Worm (Caenorhabditis elegans) whole organism, L3 larva: ENCODE results near the gene egas-2.

ENCODE experiments used
- R02D3.7 ChIP-seq: fragments of 150-350 bp; optimal IDR thresholded peaks from 2 replicates; lab custom pipeline; 2014; ENCODE audit warnings: missing biosample characterization, missing genetic modification characterization
- aly-2 ChIP-seq: fragments of 150-350 bp; optimal IDR thresholded peaks from 2 replicates; lab custom pipeline; 2014; ENCODE audit warnings: missing biosample characterization, missing genetic modification characterization
- ama-1 ChIP-seq: fragments of 150-350 bp; optimal IDR thresholded peaks from 2 replicates; lab custom pipeline; 2018
- ceh-16 ChIP-seq: sonication (generic microtip); optimal IDR thresholded peaks from 2 replicates; lab custom pipeline; 2017; ENCODE audit warnings: missing biosample characterization, missing genetic modification characterization
- ceh-28 ChIP-seq: fragments of 150-350 bp; optimal IDR thresholded peaks from 2 replicates; lab custom pipeline; 2014; ENCODE audit warnings: missing biosample characterization, missing genetic modification reagents, missing genetic modification characterization
- ceh-82 ChIP-seq: fragments of 150-350 bp; optimal IDR thresholded peaks from 2 replicates; lab custom pipeline; 2014; ENCODE audit warnings: missing biosample characterization, missing genetic modification characterization
- egl-27 ChIP-seq: sonication (generic microtip); optimal IDR thresholded peaks from 4 replicates; lab custom pipeline; 2017; ENCODE audit warnings: missing biosample characterization, missing genetic modification reagents, missing genetic modification characterization
- elt-1 ChIP-seq: fragments of 150-350 bp; optimal IDR thresholded peaks from 2 replicates; lab custom pipeline; 2014; ENCODE audit warnings: missing biosample characterization, missing genetic modification characterization
- elt-3 ChIP-seq, 3 experiments: fragments of 150-350 bp in 1 of 3; sonication (generic microtip) in 2 of 3; optimal IDR thresholded peaks; 2 replicates in 2 of 3; 4 replicates in 1 of 3; lab custom pipeline; 2014 to 2017; ENCODE audit warnings: missing biosample characterization in 3 of 3, missing genetic modification characterization in 3 of 3
- eor-1 ChIP-seq, 2 experiments: fragments of 150-350 bp; optimal IDR thresholded peaks; 2 replicates each; lab custom pipeline; 2014 to 2018; ENCODE audit warnings: missing biosample characterization in 2 of 2, missing genetic modification characterization in 2 of 2
- fkh-10 ChIP-seq: sonication (generic microtip); optimal IDR thresholded peaks from 2 replicates; lab custom pipeline; 2017; ENCODE audit warnings: missing biosample characterization, missing genetic modification reagents, missing genetic modification characterization
- fkh-2 ChIP-seq: fragments of 150-350 bp; optimal IDR thresholded peaks from 2 replicates; lab custom pipeline; 2014; ENCODE audit warnings: missing biosample characterization, missing genetic modification reagents, missing genetic modification characterization
- hmg-11 ChIP-seq: sonication (generic microtip); optimal IDR thresholded peaks from 2 replicates; lab custom pipeline; 2016; ENCODE audit warnings: missing genetic modification characterization, missing compliant biosample characterization
- jun-1 ChIP-seq: fragments of 150-350 bp; optimal IDR thresholded peaks from 2 replicates; lab custom pipeline; 2014; ENCODE audit warnings: missing biosample characterization, missing genetic modification reagents, missing genetic modification characterization
- lin-15B ChIP-seq: fragments of 150-350 bp; optimal IDR thresholded peaks from 2 replicates; lab custom pipeline; 2014; ENCODE audit warnings: missing biosample characterization, missing genetic modification characterization
- lin-39 ChIP-seq: fragments of 150-350 bp; optimal IDR thresholded peaks from 2 replicates; lab custom pipeline; 2018; ENCODE audit warnings: missing biosample characterization, missing genetic modification reagents, missing genetic modification characterization
- mdl-1 ChIP-seq: fragments of 150-350 bp; optimal IDR thresholded peaks from 2 replicates; lab custom pipeline; 2014; ENCODE audit warnings: missing biosample characterization, missing genetic modification characterization
- mml-1 ChIP-seq: fragments of 150-350 bp; sonication (generic microtip); optimal IDR thresholded peaks from 3 replicates; lab custom pipeline; 2014; ENCODE audit warnings: missing biosample characterization, missing genetic modification characterization
- nfya-1 ChIP-seq: sonication (generic microtip); optimal IDR thresholded peaks from 2 replicates; lab custom pipeline; 2017; ENCODE audit warnings: missing genetic modification characterization, mild to moderate bottlenecking, missing compliant biosample characterization, antibody characterized with exemption, moderate library complexity; ENCODE audit not compliant: insufficient read depth
- nhr-12 ChIP-seq: fragments of 150-350 bp; optimal IDR thresholded peaks from 2 replicates; lab custom pipeline; 2014; ENCODE audit warnings: missing biosample characterization, missing genetic modification characterization
- nhr-23 ChIP-seq: fragments of 150-350 bp; optimal IDR thresholded peaks from 2 replicates; lab custom pipeline; 2014; ENCODE audit warnings: missing biosample characterization, missing genetic modification reagents, missing genetic modification characterization
- nhr-237 ChIP-seq: fragments of 150-350 bp; optimal IDR thresholded peaks from 2 replicates; lab custom pipeline; 2014; ENCODE audit warnings: missing biosample characterization, missing genetic modification characterization
- nhr-25 ChIP-seq: sonication (generic microtip); optimal IDR thresholded peaks from 2 replicates; lab custom pipeline; 2017; ENCODE audit warnings: missing biosample characterization, missing genetic modification characterization
- nhr-43 ChIP-seq: sonication (generic microtip); optimal IDR thresholded peaks from 2 replicates; lab custom pipeline; 2016; ENCODE audit warnings: mild to moderate bottlenecking, missing genetic modification characterization, missing compliant biosample characterization; ENCODE audit not compliant: poor library complexity, severe bottlenecking
- nhr-67 ChIP-seq: fragments of 150-350 bp; optimal IDR thresholded peaks from 2 replicates; lab custom pipeline; 2014; ENCODE audit warnings: missing biosample characterization, missing genetic modification characterization
- nhr-77 ChIP-seq: fragments of 150-350 bp; optimal IDR thresholded peaks from 2 replicates; lab custom pipeline; 2014; ENCODE audit warnings: missing biosample characterization, missing genetic modification characterization
- pha-4 ChIP-seq: fragments of 150-350 bp; optimal IDR thresholded peaks from 2 replicates; lab custom pipeline; 2014; ENCODE audit warnings: missing biosample characterization, missing genetic modification reagents, missing genetic modification characterization
- pqm-1 ChIP-seq: fragments of 150-350 bp; optimal IDR thresholded peaks from 2 replicates; lab custom pipeline; 2017; ENCODE audit warnings: missing biosample characterization, missing genetic modification characterization, inconsistent platforms
- sea-2 ChIP-seq: fragments of 150-350 bp; sonication (generic microtip); optimal IDR thresholded peaks from 4 replicates; lab custom pipeline; 2014; ENCODE audit warnings: missing biosample characterization, missing genetic modification reagents, missing genetic modification characterization
- skn-1 ChIP-seq: fragments of 150-350 bp; optimal IDR thresholded peaks from 2 replicates; lab custom pipeline; 2014; ENCODE audit warnings: missing biosample characterization, missing genetic modification characterization
- unc-62 ChIP-seq: fragments of 150-350 bp; sonication (generic microtip); optimal IDR thresholded peaks from 4 replicates; lab custom pipeline; 2014; ENCODE audit warnings: missing biosample characterization, missing genetic modification reagents, missing genetic modification characterization
- zag-1 ChIP-seq: fragments of 150-350 bp; optimal IDR thresholded peaks from 2 replicates; lab custom pipeline; 2014; ENCODE audit warnings: missing biosample characterization, missing genetic modification characterization
- ztf-11 ChIP-seq: fragments of 150-350 bp; optimal IDR thresholded peaks from 2 replicates; lab custom pipeline; 2014; ENCODE audit warnings: missing biosample characterization, missing genetic modification characterization
- ztf-4 ChIP-seq: fragments of 150-350 bp; optimal IDR thresholded peaks from 2 replicates; lab custom pipeline; 2014; ENCODE audit warnings: missing biosample characterization, missing genetic modification characterization

The egas-2 gene

ce11 chrV:18626764-18627163 lies 23.4 kb upstream of the egas-2 start, which contains the start of gene Y69H2.15:
Gene Y69H2.15, minus strand, starts transcription at chrV:18626864.
- TF ChIP-seq fkh-10 (GFP tag; lab: Kevin White, UChicago) (no peak), pha-4 (tag; lab: Kevin White, UChicago) (no peak), mdl-1 (no peak)

ce11 chrV:18627445-18627844 lies 22.7 kb upstream of the egas-2 start:
- no peak for TF ChIP-seq ceh-82 (tag; lab: Kevin White, UChicago)
- no peak for TF ChIP-seq mdl-1
- no peak for TF ChIP-seq aly-2
- peak; percentile 3 for TF ChIP-seq nfya-1 (tag; lab: Kevin White, UChicago)

ce11 chrV:18628907-18629306 lies 21.2 kb upstream of the egas-2 start:
- TF ChIP-seq mdl-1: no peak
- peak; percentile 93 for TF ChIP-seq ceh-28 (tag; lab: Kevin White, UChicago)

- TF ChIP-seq nhr-237 (tag; lab: Kevin White, UChicago): no peak
- peak; percentile 91 for TF ChIP-seq ceh-28 (tag; lab: Kevin White, UChicago)
Measured at ce11 chrV:18631966-18632531, 18.1 kb upstream of the egas-2 start.

- TF ChIP-seq eor-1 (tag; optimal IDR thresholded peaks at IDR 0.05; lab: Kevin White, UChicago) (no peak), nhr-77 (tag; lab: Kevin White, UChicago) (no peak), elt-3 (tag; optimal IDR thresholded peaks at IDR 0.05; lab: Kevin White, UChicago) (no peak), ceh-16 (no peak), nfya-1 (tag; lab: Kevin White, UChicago) (no peak), fkh-10 (GFP tag; lab: Kevin White, UChicago) (no peak), sea-2 (no peak), zag-1 (no peak)
Measured at ce11 chrV:18636248-18636647, 13.9 kb upstream of the egas-2 start, which contains the start of gene egas-3. Gene egas-3, minus strand, starts transcription at chrV:18636348.

ce11 chrV:18637544-18638366 lies 12.4 kb upstream of the egas-2 start:
- TF ChIP-seq ama-1 (lab: Kevin White, UChicago) (no peak), nhr-67 (tag; lab: Kevin White, UChicago) (no peak), pqm-1 (tag; lab: Kevin White, UChicago) (no peak), nhr-23 (tag; lab: Kevin White, UChicago) (peak; percentile 49), jun-1 (tag; lab: Kevin White, UChicago) (peak; percentile 22), sea-2 (no peak), nhr-25 (peak; percentile 9), nhr-12 (no peak), elt-3 (tag; optimal IDR thresholded peaks at IDR 0.05; lab: Kevin White, UChicago) (peak in 1 of 3 experiments; percentile 29), hmg-11 (no peak), unc-62 (GFP tag; lab: Kevin White, UChicago) (no peak), ztf-11 (no peak), egl-27 (tag; lab: Kevin White, UChicago) (no peak), nhr-43 (tag; lab: Kevin White, UChicago) (no peak), R02D3.7 (no peak), aly-2 (no peak), fkh-2 (tag; lab: Kevin White, UChicago) (no peak), skn-1 (tag; lab: Kevin White, UChicago) (no peak), ztf-4 (tag; lab: Kevin White, UChicago) (no peak), nhr-77 (tag; lab: Kevin White, UChicago) (no peak), mml-1 (no peak), elt-1 (tag; lab: Kevin White, UChicago) (no peak), lin-39 (no peak), lin-15B (tag; lab: Kevin White, UChicago) (peak; percentile 6), zag-1 (no peak)
- TF ChIP-seq, all 47 proteins: peak for 5
